Worm (Caenorhabditis elegans): ENCODE measurements around the gene elb-1.
A peak's percentile ranks its signal among the peaks of the same experiment; 100 is the strongest.

elb-1 gene

DNA sequence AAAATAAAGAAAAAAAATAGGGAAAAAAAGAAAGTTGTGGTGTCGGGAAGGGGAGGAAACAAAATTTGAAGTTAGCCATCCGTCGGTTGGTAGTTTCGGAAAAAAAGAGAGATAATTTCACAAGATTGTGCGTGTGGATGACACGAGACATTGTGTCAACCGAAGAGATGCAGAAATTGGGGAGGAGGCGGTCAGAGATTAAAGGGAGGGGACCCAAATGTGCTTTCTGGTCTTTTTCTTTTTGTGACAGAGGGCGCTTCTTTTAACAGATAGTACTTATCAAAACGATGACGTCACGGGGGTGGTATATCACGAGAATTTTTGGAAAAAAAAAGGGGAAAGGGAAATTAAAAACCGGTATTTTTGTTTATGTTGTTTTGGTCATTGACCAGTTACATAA, 19.2 kb upstream of the elb-1 start:
- no peak for TF ChIP-seq nhr-12 (tag; optimal IDR thresholded peaks at IDR 0.05)
- peak; percentile 31 for TF ChIP-seq ces-1 (GFP tag; optimal IDR thresholded peaks at IDR 0.05)
- TF ChIP-seq M03D4.4 (tag; optimal IDR thresholded peaks at IDR 0.05), result no peak

ce11 chrIII:11737527-11737926, 18.3 kb upstream of the elb-1 start, which contains the start of gene sup-1:
TSS of gene sup-1 (minus strand) at chrIII:11737627.
- no peak for TF ChIP-seq ceh-39 (tag; optimal IDR thresholded peaks at IDR 0.05)
- no peak for TF ChIP-seq ceh-83 (GFP tag; optimal IDR thresholded peaks at IDR 0.05)
- TF ChIP-seq pha-4 (tag; optimal IDR thresholded peaks at IDR 0.05), result no peak
- TF ChIP-seq nhr-12 (tag; optimal IDR thresholded peaks at IDR 0.05), result no peak
- no peak for TF ChIP-seq drap-1 (GFP tag; optimal IDR thresholded peaks at IDR 0.05)
- TF ChIP-seq mls-2 (tag; optimal IDR thresholded peaks at IDR 0.05), result no peak
- no peak for TF ChIP-seq mep-1 (tag; optimal IDR thresholded peaks at IDR 0.05)
- TF ChIP-seq lin-32 (GFP tag; optimal IDR thresholded peaks at IDR 0.05), result no peak
- TF ChIP-seq elt-3 (tag; optimal IDR thresholded peaks at IDR 0.05), result no peak
- TF ChIP-seq nhr-76 (tag; optimal IDR thresholded peaks at IDR 0.05), result no peak
- no peak for TF ChIP-seq snpc-4 (tag; optimal IDR thresholded peaks at IDR 0.05)
- no peak for TF ChIP-seq sptf-1 (tag; optimal IDR thresholded peaks at IDR 0.05)
- no peak for TF ChIP-seq unc-120 (tag; optimal IDR thresholded peaks at IDR 0.05; ENCODE audit: poor library complexity, severe bottlenecking)

ce11 chrIII:11732943-11733342, 13.7 kb upstream of the elb-1 start:
- TF ChIP-seq mep-1 (tag; optimal IDR thresholded peaks at IDR 0.05) (no peak), elt-1 (tag; optimal IDR thresholded peaks at IDR 0.05; ENCODE audit: borderline replicate concordance, insufficient read depth) (no peak), lin-32 (GFP tag; optimal IDR thresholded peaks at IDR 0.05) (no peak), nhr-76 (tag; optimal IDR thresholded peaks at IDR 0.05) (no peak), unc-62 (GFP tag; optimal IDR thresholded peaks at IDR 0.05) (no peak)

- TF ChIP-seq elt-1 (tag; optimal IDR thresholded peaks at IDR 0.05; ENCODE audit: borderline replicate concordance, insufficient read depth), result no peak
- TF ChIP-seq elt-3 (tag; optimal IDR thresholded peaks at IDR 0.05), result no peak
- TF ChIP-seq nhr-76 (tag; optimal IDR thresholded peaks at IDR 0.05), result no peak
Observed at ce11 chrIII:11732056-11732455, 12.8 kb upstream of the elb-1 start, which contains the start of gene Y41C4A.21. TSS of gene Y41C4A.21 (plus strand) at chrIII:11732356.

DNA sequence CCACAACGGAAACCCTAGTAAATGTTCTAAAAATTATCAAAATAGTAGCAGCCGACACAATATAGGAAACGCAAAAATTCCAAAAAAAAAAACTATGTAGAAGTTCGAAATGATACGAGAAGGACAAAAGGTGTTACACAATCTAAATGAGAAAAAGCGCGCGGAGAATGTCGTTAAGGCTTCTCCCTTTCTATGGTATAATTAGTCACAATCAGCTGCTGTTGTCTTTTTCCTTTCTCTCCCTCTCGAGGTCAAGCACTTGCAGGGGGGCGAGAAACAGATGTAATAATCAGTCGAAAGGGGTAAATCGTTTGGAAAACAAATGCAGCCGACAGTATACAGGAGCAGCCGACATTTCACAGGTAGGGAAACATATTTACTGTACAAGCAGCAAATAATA, 12.2 kb upstream of the elb-1 start:
- no peak for TF ChIP-seq nhr-12 (tag; optimal IDR thresholded peaks at IDR 0.05)
- TF ChIP-seq drap-1 (GFP tag; optimal IDR thresholded peaks at IDR 0.05), result no peak

ce11 chrIII:11730850-11731249, 11.6 kb upstream of the elb-1 start:
- no peak for TF ChIP-seq nhr-237 (tag; optimal IDR thresholded peaks at IDR 0.05)
- TF ChIP-seq ces-1 (GFP tag; optimal IDR thresholded peaks at IDR 0.05), result no peak
- no peak for TF ChIP-seq tbx-8 (GFP tag; optimal IDR thresholded peaks at IDR 0.05)
- TF ChIP-seq lsy-2 (tag; optimal IDR thresholded peaks at IDR 0.05), result no peak
- no peak for TF ChIP-seq pha-4 (tag; optimal IDR thresholded peaks at IDR 0.05)
- TF ChIP-seq unc-62 (GFP tag; optimal IDR thresholded peaks at IDR 0.05), result no peak
- no peak for TF ChIP-seq ceh-83 (GFP tag; optimal IDR thresholded peaks at IDR 0.05)
- no peak for TF ChIP-seq zip-8 (tag; optimal IDR thresholded peaks at IDR 0.05)
- TF ChIP-seq cnd-1 (tag; optimal IDR thresholded peaks at IDR 0.05), result no peak
- no peak for TF ChIP-seq drap-1 (GFP tag; optimal IDR thresholded peaks at IDR 0.05)
- no peak for TF ChIP-seq unc-39 (tag; optimal IDR thresholded peaks at IDR 0.05)
- TF ChIP-seq mep-1 (tag; optimal IDR thresholded peaks at IDR 0.05), result no peak
- no peak for TF ChIP-seq M03D4.4 (tag; optimal IDR thresholded peaks at IDR 0.05)
- no peak for TF ChIP-seq lin-32 (GFP tag; optimal IDR thresholded peaks at IDR 0.05)
- no peak for TF ChIP-seq hlh-1 (tag; optimal IDR thresholded peaks at IDR 0.05)
- TF ChIP-seq ceh-43 (GFP tag; optimal IDR thresholded peaks at IDR 0.05), result no peak
- TF ChIP-seq mab-5 (tag; optimal IDR thresholded peaks at IDR 0.05), result no peak

DNA sequence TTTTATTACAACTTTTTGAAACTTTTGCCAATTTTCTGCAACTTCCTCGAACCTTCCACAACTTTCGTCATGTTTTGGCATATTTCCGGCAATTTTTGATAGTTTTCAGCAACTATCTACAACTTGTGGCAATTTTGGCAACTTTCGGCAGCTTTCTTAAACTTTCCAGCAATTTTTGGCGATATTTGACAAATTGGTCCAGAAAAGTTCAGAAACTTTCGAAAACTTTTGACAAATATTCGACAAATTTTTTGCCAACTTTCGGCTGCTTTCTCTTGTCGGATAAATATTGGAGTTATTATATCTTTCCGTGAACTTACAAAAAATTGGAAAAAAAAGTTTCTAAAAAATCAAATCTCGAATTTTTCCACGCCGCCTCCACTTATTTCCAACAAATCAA, 11.1 kb upstream of the elb-1 start, which contains the start of gene Y41C4A.18:
Gene Y41C4A.18 (plus strand): TSS at position 301 of the 400 bp plus-strand sequence.
- TF ChIP-seq M03D4.4 (tag; optimal IDR thresholded peaks at IDR 0.05) (no peak), lin-13 (tag; optimal IDR thresholded peaks at IDR 0.05) (no peak), zip-8 (tag; optimal IDR thresholded peaks at IDR 0.05) (no peak), unc-39 (tag; optimal IDR thresholded peaks at IDR 0.05) (no peak)

Measured in whole organism, mixed stage, embryonic.